Worm (Caenorhabditis elegans) whole organism, midembryonic: Measurements from ENCODE around the gene dbl-1.

Source experiments
- T22C8.4 ChIP-seq: fragments of 200-800 bp; sonication (Bioruptor generic); IDR thresholded peaks from 2 replicates; pipeline ENCODE4 v1.3.6; 2022; ENCODE audit warnings: missing genetic modification characterization, missing compliant biosample characterization
- cog-1 ChIP-seq: sonication (generic microtip); optimal IDR thresholded peaks from 2 replicates; lab custom pipeline; 2016; ENCODE audit warnings: missing genetic modification characterization, missing compliant biosample characterization
- flt-1 ChIP-seq: fragments of 200-800 bp; sonication (Bioruptor generic); IDR thresholded peaks from 2 replicates; pipeline ENCODE4 v1.3.6; 2022; ENCODE audit warnings: missing genetic modification characterization, missing compliant biosample characterization
- klf-2 ChIP-seq: fragments of 200-800 bp; sonication (Bioruptor generic); conservative IDR thresholded peaks from 2 replicates; pipeline ENCODE4 v1.3.6; 2022; ENCODE audit warnings: missing genetic modification reagents, missing genetic modification characterization, missing compliant biosample characterization
- med-1 ChIP-seq: sonication (generic microtip); optimal IDR thresholded peaks from 2 replicates; lab custom pipeline; 2017; ENCODE audit warnings: missing genetic modification characterization, mild to moderate bottlenecking, missing compliant biosample characterization, antibody characterized with exemption, missing genetic modification reagents; ENCODE audit not compliant: insufficient read depth
- ref-1 ChIP-seq: fragments of 200-800 bp; sonication (Bioruptor generic); conservative IDR thresholded peaks from 2 replicates; pipeline ENCODE4 v1.3.6; 2022; ENCODE audit warnings: missing genetic modification reagents, missing genetic modification characterization, missing compliant biosample characterization
- tab-1 ChIP-seq: fragments of 200-800 bp; sonication (Bioruptor generic); IDR thresholded peaks from 2 replicates; pipeline ENCODE4 v1.3.6; 2022; ENCODE audit warnings: missing genetic modification characterization, missing compliant biosample characterization
- ztf-23 ChIP-seq: fragments of 200-800 bp; sonication (Bioruptor generic); IDR thresholded peaks from 2 replicates; pipeline ENCODE4 v1.3.6; 2022; ENCODE audit warnings: missing genetic modification reagents, missing genetic modification characterization, missing compliant biosample characterization
- ztf-29 ChIP-seq: fragments of 200-800 bp; sonication (Bioruptor generic); IDR thresholded peaks from 2 replicates; pipeline ENCODE4 v1.3.6; 2022; ENCODE audit warnings: missing genetic modification reagents, missing genetic modification characterization, missing compliant biosample characterization

ce11 chrV:6769440-6769839, 11.5 kb downstream of the dbl-1 start:
- TF ChIP-seq cog-1 (tag; lab: Kevin White, UChicago) = no peak
- TF ChIP-seq med-1 (GFP tag; lab: Kevin White, UChicago) = no peak
- no peak for TF ChIP-seq ztf-29
- no peak for TF ChIP-seq T22C8.4 (GFP tag; lab: Robert Waterston, UW)
- TF ChIP-seq flt-1 (GFP tag; lab: Robert Waterston, UW) = no peak
- no peak for TF ChIP-seq ztf-23 (GFP tag; lab: Robert Waterston, UW)
- TF ChIP-seq klf-2 (GFP tag; lab: Robert Waterston, UW) = no peak
- no peak for TF ChIP-seq tab-1 (GFP tag; lab: Robert Waterston, UW)
- no peak for TF ChIP-seq ref-1
